Fruit fly (Drosophila melanogaster): Measurements from ENCODE around the gene Dhfr.

Gene Dhfr

DNA sequence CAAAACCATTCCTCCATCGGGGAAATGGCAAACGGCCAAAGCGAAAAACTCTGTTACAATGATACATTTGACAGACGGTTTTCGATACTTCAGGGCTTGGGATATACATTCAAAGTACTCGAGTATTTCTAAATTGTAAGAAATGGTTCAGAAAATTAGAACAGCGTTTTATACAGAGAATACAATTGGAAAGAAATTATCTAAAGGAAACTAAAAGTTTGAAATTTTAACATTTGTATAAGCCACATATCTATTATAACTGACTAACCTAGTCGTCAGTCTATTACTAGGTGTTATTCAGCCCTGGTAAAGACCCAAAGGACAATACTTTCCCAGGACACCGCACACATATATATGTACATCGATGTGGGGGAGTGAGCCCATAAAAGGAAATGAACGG is 4.5 kb upstream of the Dhfr start (continued):
- TF ChIP-seq PHDP (tag; optimal IDR thresholded peaks at IDR 0.05) = peak; percentile 44
- TF ChIP-seq Hmr (GFP tag; optimal IDR thresholded peaks at IDR 0.05) = peak; percentile 69
- TF ChIP-seq chn (GFP tag; optimal IDR thresholded peaks at IDR 0.05) = no peak
- no peak for TF ChIP-seq CG2889 (GFP tag; IDR thresholded peaks at IDR 0.05)
- TF ChIP-seq CG3065 (GFP tag; optimal IDR thresholded peaks at IDR 0.05) = no peak
- TF ChIP-seq gro (GFP tag; optimal IDR thresholded peaks at IDR 0.05) = no peak
- no peak for TF ChIP-seq ftz-f1 (GFP tag; optimal IDR thresholded peaks at IDR 0.05)
- no peak for TF ChIP-seq NK7.1 (GFP tag; optimal IDR thresholded peaks at IDR 0.05)
- TF ChIP-seq CG9797 (GFP tag; optimal IDR thresholded peaks at IDR 0.05) = no peak
- peak; percentile 26 for TF ChIP-seq BtbVII (GFP tag; optimal IDR thresholded peaks at IDR 0.05)
- no peak for TF ChIP-seq CG17612 (GFP tag; IDR thresholded peaks at IDR 0.05)
- TF ChIP-seq H15 (GFP tag; IDR thresholded peaks at IDR 0.05) = no peak
- TF ChIP-seq CG1647 (GFP tag; optimal IDR thresholded peaks at IDR 0.05) = no peak
- no peak for TF ChIP-seq br (optimal IDR thresholded peaks at IDR 0.05)
- no peak for TF ChIP-seq fd96Cb (tag; optimal IDR thresholded peaks at IDR 0.05)
- no peak for TF ChIP-seq CG9876 (GFP tag; optimal IDR thresholded peaks at IDR 0.05)
- TF ChIP-seq lilli (GFP tag; optimal IDR thresholded peaks at IDR 0.05) = peak; percentile 3
- no peak for TF ChIP-seq psq (GFP tag; optimal IDR thresholded peaks at IDR 0.05)
- TF ChIP-seq Doc3 (GFP tag; IDR thresholded peaks at IDR 0.05; ENCODE audit: partially characterized antibody) = no peak
- peak; percentile 35; the same call in 1 of the 2 replicates for TF ChIP-seq CG31441 (GFP tag; IDR thresholded peaks at IDR 0.05)
- no peak for TF ChIP-seq CG8359 (GFP tag; optimal IDR thresholded peaks at IDR 0.05; ENCODE audit: borderline replicate concordance)
- TF ChIP-seq Dfd (GFP tag; optimal IDR thresholded peaks at IDR 0.05) = no peak
- TF ChIP-seq CG4820 (GFP tag; optimal IDR thresholded peaks at IDR 0.05) = no peak
- no peak for TF ChIP-seq Scr (GFP tag; IDR thresholded peaks at IDR 0.05; ENCODE audit: partially characterized antibody)
- no peak for TF ChIP-seq NfI (GFP tag; optimal IDR thresholded peaks at IDR 0.05)
- no peak for TF ChIP-seq pnt (GFP tag; optimal IDR thresholded peaks at IDR 0.05)
- no peak for TF ChIP-seq Dip3 (GFP tag; optimal IDR thresholded peaks at IDR 0.05)
- no peak for TF ChIP-seq CG7357 (GFP tag; IDR thresholded peaks at IDR 0.05)
- TF ChIP-seq lmd (GFP tag; IDR thresholded peaks at IDR 0.05) = no peak
- TF ChIP-seq lab (GFP tag; optimal IDR thresholded peaks at IDR 0.05) = peak; percentile 68
- no peak for TF ChIP-seq Six4 (GFP tag; optimal IDR thresholded peaks at IDR 0.05)
- TF ChIP-seq Abd-B (GFP tag; optimal IDR thresholded peaks at IDR 0.05) = no peak
- no peak for TF ChIP-seq Stat92E (GFP tag; optimal IDR thresholded peaks at IDR 0.05)
- TF ChIP-seq CG17328 (GFP tag; IDR thresholded peaks at IDR 0.05) = no peak
- TF ChIP-seq ATbp (GFP tag; optimal IDR thresholded peaks at IDR 0.05) = peak; percentile 21
- no peak for TF ChIP-seq da (GFP tag; optimal IDR thresholded peaks at IDR 0.05)
- TF ChIP-seq cato (GFP tag; optimal IDR thresholded peaks at IDR 0.05; ENCODE audit: borderline replicate concordance) = no peak
- TF ChIP-seq CG2712 (tag; optimal IDR thresholded peaks at IDR 0.05) = peak; percentile 31
- no peak for TF ChIP-seq disco-r (GFP tag; optimal IDR thresholded peaks at IDR 0.05)
- no peak for TF ChIP-seq CG7963 (GFP tag; IDR thresholded peaks at IDR 0.05; ENCODE audit: partially characterized antibody)
- TF ChIP-seq bowl (GFP tag; IDR thresholded peaks at IDR 0.05) = no peak
- no peak for TF ChIP-seq emc (GFP tag; optimal IDR thresholded peaks at IDR 0.05)
- TF ChIP-seq CG15479 (GFP tag; optimal IDR thresholded peaks at IDR 0.05) = no peak
- no peak for TF ChIP-seq Lhr (GFP tag; optimal IDR thresholded peaks at IDR 0.05)
- no peak for TF ChIP-seq CG6175 (GFP tag; IDR thresholded peaks at IDR 0.05)
- TF ChIP-seq CG13894 (tag; optimal IDR thresholded peaks at IDR 0.05) = peak; percentile 64
- no peak for TF ChIP-seq rib (GFP tag; IDR thresholded peaks at IDR 0.05)
- TF ChIP-seq Tbp (GFP tag; optimal IDR thresholded peaks at IDR 0.05) = no peak
- no peak for TF ChIP-seq Dip2 (GFP tag; IDR thresholded peaks at IDR 0.05)
- TF ChIP-seq CG12104 (GFP tag; optimal IDR thresholded peaks at IDR 0.05) = no peak
- peak; percentile 23 for TF ChIP-seq CG12659 (GFP tag; optimal IDR thresholded peaks at IDR 0.05)
- TF ChIP-seq CG7372 (GFP tag; IDR thresholded peaks at IDR 0.05) = no peak
